Worm (Caenorhabditis elegans): ENCODE data around the gene akap-1.

DNA sequence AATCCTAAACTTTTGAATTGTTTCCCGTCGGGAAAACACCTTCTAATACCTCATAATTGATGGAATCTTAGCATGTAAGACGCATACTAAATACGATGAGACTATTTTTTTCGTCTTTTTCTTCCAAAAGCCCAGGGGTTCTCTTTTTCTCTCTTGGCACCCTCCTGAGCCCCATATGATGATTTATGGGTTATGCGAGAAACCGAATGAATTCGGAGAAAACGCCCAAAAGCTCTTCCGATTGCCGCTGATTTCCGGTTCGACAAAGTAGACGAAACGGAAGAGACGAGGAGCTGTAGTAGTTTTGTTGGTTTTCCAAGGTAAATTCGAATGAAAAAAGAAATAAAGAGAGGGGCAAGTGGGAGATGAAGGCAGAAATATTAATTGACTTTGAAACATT is 41.7 kb upstream of the akap-1 start:
- TF ChIP-seq F16B12.6 (tag; optimal IDR thresholded peaks at IDR 0.05), result no peak
- TF ChIP-seq ama-1 (optimal IDR thresholded peaks at IDR 0.05), result no peak
- no peak for TF ChIP-seq ztf-4 (tag; optimal IDR thresholded peaks at IDR 0.05)
- no peak for TF ChIP-seq zag-1 (tag; optimal IDR thresholded peaks at IDR 0.05)
- TF ChIP-seq fos-1 (tag; optimal IDR thresholded peaks at IDR 0.05), result no peak
- TF ChIP-seq sup-37 (GFP tag; optimal IDR thresholded peaks at IDR 0.05), result no peak
- TF ChIP-seq mef-2 (tag; optimal IDR thresholded peaks at IDR 0.05), result no peak
- no peak for TF ChIP-seq nhr-90 (tag; optimal IDR thresholded peaks at IDR 0.05; ENCODE audit: poor library complexity)
- no peak for TF ChIP-seq nhr-77 (tag; optimal IDR thresholded peaks at IDR 0.05)
- no peak for TF ChIP-seq ceh-82 (tag; optimal IDR thresholded peaks at IDR 0.05)
- no peak for TF ChIP-seq lin-39 (tag; optimal IDR thresholded peaks at IDR 0.05)
